Worm (Caenorhabditis elegans) whole organism, young adult: Measurements from ENCODE around the gene F18E9.7.

Experiments
- F33H1.4 ChIP-seq: fragments of 200-800 bp; sonication (Bioruptor generic); IDR thresholded peaks from 2 replicates; pipeline ENCODE4 v1.3.6; 2022; ENCODE audit warnings: missing genetic modification reagents, missing genetic modification characterization, missing compliant biosample characterization
- F37B4.10 ChIP-seq: fragments of 200-800 bp; sonication (Bioruptor generic); IDR thresholded peaks from 2 replicates; pipeline ENCODE4 v1.3.6; 2022; ENCODE audit warnings: missing genetic modification characterization, missing compliant biosample characterization
- F52B5.7 ChIP-seq: sonication (generic microtip); optimal IDR thresholded peaks from 2 replicates; lab custom pipeline; 2016; ENCODE audit warnings: mild to moderate bottlenecking, missing genetic modification characterization, missing compliant biosample characterization
- K12H6.12 ChIP-seq: fragments of 200-800 bp; sonication (Bioruptor generic); optimal IDR thresholded peaks from 2 replicates; lab custom pipeline; 2018; ENCODE audit warnings: mild to moderate bottlenecking, missing genetic modification characterization, missing compliant biosample characterization
- T07F8.4 ChIP-seq: sonication (generic microtip); optimal IDR thresholded peaks from 2 replicates; lab custom pipeline; 2016; ENCODE audit warnings: mild to moderate bottlenecking, missing genetic modification characterization, moderate library complexity, missing compliant biosample characterization
- T26A5.8 ChIP-seq: sonication (generic microtip); optimal IDR thresholded peaks from 2 replicates; lab custom pipeline; 2016; ENCODE audit warnings: missing genetic modification characterization, missing compliant biosample characterization
- Y67H2A.10 ChIP-seq: fragments of 200-800 bp; sonication (Bioruptor generic); conservative IDR thresholded peaks from 2 replicates; pipeline ENCODE4 v1.3.6; 2022; ENCODE audit warnings: missing genetic modification reagents, missing genetic modification characterization, missing compliant biosample characterization
- Y95B8A.8 ChIP-seq: fragments of 200-800 bp; sonication (Bioruptor generic); IDR thresholded peaks from 2 replicates; pipeline ENCODE4 v1.3.6; 2022; ENCODE audit warnings: missing genetic modification reagents, missing genetic modification characterization, missing compliant biosample characterization
- akir-1 ChIP-seq: fragments of 200-800 bp; sonication (Bioruptor generic); optimal IDR thresholded peaks from 2 replicates; lab custom pipeline; 2018; ENCODE audit warnings: mild to moderate bottlenecking, missing genetic modification characterization, moderate library complexity, missing compliant biosample characterization
- aptf-2 ChIP-seq: fragments of 200-800 bp; sonication (Bioruptor generic); conservative IDR thresholded peaks from 2 replicates; pipeline ENCODE4 v1.3.6; 2022; ENCODE audit warnings: missing genetic modification reagents, missing genetic modification characterization, missing compliant biosample characterization
- attf-5 ChIP-seq: fragments of 200-800 bp; sonication (Bioruptor generic); optimal IDR thresholded peaks from 2 replicates; lab custom pipeline; 2018; ENCODE audit warnings: mild to moderate bottlenecking, missing genetic modification characterization, missing compliant biosample characterization
- attf-6 ChIP-seq: fragments of 200-800 bp; sonication (Bioruptor generic); IDR thresholded peaks from 2 replicates; pipeline ENCODE4 v1.3.6; 2022; ENCODE audit warnings: missing genetic modification reagents, missing genetic modification characterization, missing compliant biosample characterization
- ccch-3 ChIP-seq: fragments of 200-800 bp; sonication (Bioruptor generic); optimal IDR thresholded peaks from 2 replicates; lab custom pipeline; 2018; ENCODE audit warnings: mild to moderate bottlenecking, missing genetic modification characterization, missing compliant biosample characterization
- egl-44 ChIP-seq: fragments of 200-800 bp; sonication (Bioruptor generic); IDR thresholded peaks from 2 replicates; pipeline ENCODE4 v1.3.6; 2022; ENCODE audit warnings: missing genetic modification reagents, missing genetic modification characterization, missing compliant biosample characterization
- ets-4 ChIP-seq: fragments of 200-800 bp; sonication (Bioruptor generic); optimal IDR thresholded peaks from 2 replicates; lab custom pipeline; 2018; ENCODE audit warnings: mild to moderate bottlenecking, missing genetic modification characterization, missing compliant biosample characterization
- fkh-3 ChIP-seq: sonication (generic microtip); optimal IDR thresholded peaks from 2 replicates; lab custom pipeline; 2016; ENCODE audit warnings: mild to moderate bottlenecking, missing genetic modification characterization, missing compliant biosample characterization
- him-1 ChIP-seq: sonication (generic microtip); optimal IDR thresholded peaks from 2 replicates; lab custom pipeline; 2016; ENCODE audit warnings: missing genotype, missing genetic modification reagents, missing genetic modification characterization, missing compliant biosample characterization
- hlh-26 ChIP-seq: fragments of 200-800 bp; sonication (Bioruptor generic); conservative IDR thresholded peaks from 2 replicates; pipeline ENCODE4 v1.3.6; 2022; ENCODE audit warnings: missing genetic modification reagents, missing genetic modification characterization, missing compliant biosample characterization
- hmg-20 ChIP-seq: fragments of 200-800 bp; sonication (Bioruptor generic); IDR thresholded peaks from 2 replicates; pipeline ENCODE4 v1.3.6; 2022; ENCODE audit warnings: missing genetic modification reagents, missing genetic modification characterization, missing compliant biosample characterization
- lin-40 ChIP-seq: sonication (generic microtip); optimal IDR thresholded peaks from 2 replicates; lab custom pipeline; 2016; ENCODE audit warnings: missing genetic modification characterization, mild to moderate bottlenecking, missing compliant biosample characterization, missing genotype, missing genetic modification reagents
- lir-1 ChIP-seq: fragments of 200-800 bp; sonication (Bioruptor generic); conservative IDR thresholded peaks from 2 replicates; pipeline ENCODE4 v1.3.6; 2022; ENCODE audit warnings: missing genetic modification reagents, missing genetic modification characterization, missing compliant biosample characterization
- lsl-1 ChIP-seq: fragments of 200-800 bp; sonication (Bioruptor generic); optimal IDR thresholded peaks from 2 replicates; lab custom pipeline; 2018; ENCODE audit warnings: mild to moderate bottlenecking, missing genetic modification characterization, moderate library complexity, missing compliant biosample characterization
- madf-6 ChIP-seq: fragments of 200-800 bp; sonication (Bioruptor generic); IDR thresholded peaks from 2 replicates; pipeline ENCODE4 v1.3.6; 2022; ENCODE audit warnings: missing genetic modification reagents, missing genetic modification characterization, missing compliant biosample characterization
- mel-28 ChIP-seq: sonication (generic microtip); optimal IDR thresholded peaks from 2 replicates; lab custom pipeline; 2016; ENCODE audit warnings: borderline replicate concordance, mild to moderate bottlenecking, missing genetic modification characterization, missing compliant biosample characterization
- mes-4 ChIP-seq: sonication (generic microtip); optimal IDR thresholded peaks from 2 replicates; lab custom pipeline; 2016; ENCODE audit warnings: missing genotype, missing genetic modification characterization, missing compliant biosample characterization
- nfya-2 ChIP-seq: fragments of 200-800 bp; sonication (Bioruptor generic); IDR thresholded peaks from 2 replicates; pipeline ENCODE4 v1.3.6; 2022; ENCODE audit warnings: missing genetic modification reagents, missing genetic modification characterization, missing compliant biosample characterization
- nhr-179 ChIP-seq: sonication (generic microtip); optimal IDR thresholded peaks from 2 replicates; lab custom pipeline; 2016; ENCODE audit warnings: mild to moderate bottlenecking, missing genetic modification characterization, missing compliant biosample characterization
- nhr-90 ChIP-seq: sonication (generic microtip); optimal IDR thresholded peaks from 2 replicates; lab custom pipeline; 2016; ENCODE audit warnings: missing genotype, mild to moderate bottlenecking, missing genetic modification characterization, missing compliant biosample characterization
- pbrm-1 ChIP-seq: fragments of 200-800 bp; sonication (Bioruptor generic); IDR thresholded peaks from 2 replicates; pipeline ENCODE4 v1.3.6; 2022; ENCODE audit warnings: missing genetic modification reagents, missing genetic modification characterization, missing compliant biosample characterization
- rec-8 ChIP-seq, 2 experiments: sonication (generic microtip); optimal IDR thresholded peaks; 2 replicates each; lab custom pipeline; 2016; ENCODE audit warnings: mild to moderate bottlenecking in 2 of 2, missing genetic modification characterization in 2 of 2, missing genetic modification reagents in 2 of 2, missing genotype in 2 of 2, missing biosample characterization in 1 of 2, missing compliant biosample characterization in 1 of 2, moderate library complexity in 1 of 2
- sdz-38 ChIP-seq: sonication (generic microtip); optimal IDR thresholded peaks from 2 replicates; lab custom pipeline; 2016; ENCODE audit warnings: missing genotype, missing genetic modification characterization, missing compliant biosample characterization
- ztf-28 ChIP-seq: fragments of 200-800 bp; sonication (Bioruptor generic); IDR thresholded peaks from 2 replicates; pipeline ENCODE4 v1.3.6; 2022; ENCODE audit warnings: missing genetic modification reagents, missing genetic modification characterization, missing compliant biosample characterization
- ztf-6 ChIP-seq: fragments of 200-800 bp; sonication (Bioruptor generic); IDR thresholded peaks from 2 replicates; pipeline ENCODE4 v1.3.6; 2022; ENCODE audit warnings: missing genetic modification reagents, missing genetic modification characterization, missing compliant biosample characterization

Gene F18E9.7

ce11 chrX:8598491-8598890, 944 bp upstream of the F18E9.7 start:
- no peak for TF ChIP-seq lin-40 (tag; lab: Kevin White, UChicago)
- TF ChIP-seq mel-28 (tag; lab: Kevin White, UChicago): no peak
- no peak for TF ChIP-seq nhr-90 (tag; lab: Kevin White, UChicago)
- no peak for TF ChIP-seq F52B5.7
- no peak for TF ChIP-seq nhr-179 (tag; lab: Kevin White, UChicago)
- no peak for TF ChIP-seq F37B4.10
- no peak for TF ChIP-seq fkh-3 (tag; lab: Kevin White, UChicago)
- TF ChIP-seq nfya-2 (GFP tag; lab: Robert Waterston, UW): no peak

ce11 chrX:8592881-8593280, 4.7 kb downstream of the F18E9.7 start, which contains the start of gene nlp-7:
Gene nlp-7 (plus strand): TSS chrX:8593181.
- TF ChIP-seq fkh-3 (tag; lab: Kevin White, UChicago) (no peak), F33H1.4 (no peak), Y95B8A.8 (no peak), K12H6.12 (tag; lab: Kevin White, UChicago) (no peak), ztf-28 (GFP tag; lab: Robert Waterston, UW) (no peak), ccch-3 (GFP tag; lab: Kevin White, UChicago) (no peak), mes-4 (tag; lab: Kevin White, UChicago) (no peak), aptf-2 (no peak), lsl-1 (GFP tag; lab: Kevin White, UChicago) (no peak)

- TF ChIP-seq lir-1 (GFP tag; lab: Robert Waterston, UW): no peak
- no peak for TF ChIP-seq nhr-90 (tag; lab: Kevin White, UChicago)
- TF ChIP-seq nhr-179 (tag; lab: Kevin White, UChicago): no peak
- no peak for TF ChIP-seq hmg-20
- TF ChIP-seq nfya-2 (GFP tag; lab: Robert Waterston, UW): no peak
- TF ChIP-seq pbrm-1: no peak
- TF ChIP-seq, all 124 proteins: peak for 0
Measured at ce11 chrX:8585837-8586236, 11.7 kb downstream of the F18E9.7 start, which contains the start of gene F18E9.3. Gene F18E9.3 (plus strand): TSS chrX:8586147.

- TF ChIP-seq lir-1 (GFP tag; lab: Robert Waterston, UW) (no peak), him-1 (tag; lab: Kevin White, UChicago) (no peak), Y67H2A.10 (no peak), T26A5.8 (tag; lab: Kevin White, UChicago) (no peak), attf-5 (GFP tag; lab: Kevin White, UChicago) (no peak), ets-4 (GFP tag; lab: Kevin White, UChicago) (no peak), akir-1 (GFP tag; lab: Kevin White, UChicago) (no peak), madf-6 (no peak), Y95B8A.8 (no peak), hlh-26 (GFP tag; lab: Robert Waterston, UW) (no peak), egl-44 (GFP tag; lab: Robert Waterston, UW) (no peak), sdz-38 (tag; lab: Kevin White, UChicago) (no peak), fkh-3 (tag; lab: Kevin White, UChicago) (no peak), T07F8.4 (tag; lab: Kevin White, UChicago) (no peak), attf-6 (GFP tag; lab: Robert Waterston, UW) (no peak), rec-8 (tag; optimal IDR thresholded peaks at IDR 0.05; lab: Kevin White, UChicago) (no peak), ztf-6 (GFP tag; lab: Robert Waterston, UW) (no peak), nfya-2 (GFP tag; lab: Robert Waterston, UW) (no peak)
Measured at ce11 chrX:8584825-8585384, 12.6 kb downstream of the F18E9.7 start.
